Worm (Caenorhabditis elegans) whole organism, young adult: ENCODE measurements around the gene srsx-11.

Source experiments
- F33H1.4 ChIP-seq: fragments of 200-800 bp; sonication (Bioruptor generic); IDR thresholded peaks from 2 replicates; pipeline ENCODE4 v1.3.6; 2022; ENCODE audit warnings: missing genetic modification reagents, missing genetic modification characterization, missing compliant biosample characterization
- F37B4.10 ChIP-seq: fragments of 200-800 bp; sonication (Bioruptor generic); IDR thresholded peaks from 2 replicates; pipeline ENCODE4 v1.3.6; 2022; ENCODE audit warnings: missing genetic modification characterization, missing compliant biosample characterization
- Y56A3A.18 ChIP-seq: fragments of 200-800 bp; sonication (Bioruptor generic); IDR thresholded peaks from 2 replicates; pipeline ENCODE4 v1.3.6; 2022; ENCODE audit warnings: missing genetic modification reagents, missing genetic modification characterization, missing compliant biosample characterization
- ama-1 ChIP-seq, 3 experiments: fragments of 150-350 bp in 1 of 3; sonication (generic microtip) in 2 of 3; optimal IDR thresholded peaks; 2 replicates each; lab custom pipeline; 2014 to 2018; ENCODE audit warnings: missing biosample characterization in 2 of 3, missing genetic modification characterization in 2 of 3, missing genetic modification reagents in 2 of 3
- ceh-40 ChIP-seq: fragments of 200-800 bp; sonication (Bioruptor generic); IDR thresholded peaks from 2 replicates; pipeline ENCODE4 v1.3.6; 2022; ENCODE audit warnings: missing genetic modification characterization, missing compliant biosample characterization
- dox-1 ChIP-seq: fragments of 200-800 bp; sonication (Bioruptor generic); IDR thresholded peaks from 2 replicates; pipeline ENCODE4 v1.3.6; 2022; ENCODE audit warnings: missing genetic modification reagents, missing genetic modification characterization, missing compliant biosample characterization
- dpff-1 ChIP-seq: sonication (generic microtip); optimal IDR thresholded peaks from 2 replicates; lab custom pipeline; 2017; ENCODE audit warnings: mild to moderate bottlenecking, missing genetic modification characterization, missing compliant biosample characterization
- nhr-120 ChIP-seq: fragments of 200-800 bp; sonication (Bioruptor generic); IDR thresholded peaks from 2 replicates; pipeline ENCODE4 v1.3.6; 2022; ENCODE audit warnings: missing genetic modification characterization, missing compliant biosample characterization
- pha-4 ChIP-seq: fragments of 150-350 bp; sonication (generic microtip); optimal IDR thresholded peaks from 2 replicates; lab custom pipeline; 2014; ENCODE audit warnings: missing biosample characterization, missing genetic modification reagents, missing genetic modification characterization
- tbx-9 ChIP-seq: sonication (generic microtip); optimal IDR thresholded peaks from 2 replicates; lab custom pipeline; 2016; ENCODE audit warnings: borderline replicate concordance, missing genetic modification characterization, inconsistent platforms, missing compliant biosample characterization
- ztf-22 ChIP-seq: fragments of 200-800 bp; sonication (Bioruptor generic); optimal IDR thresholded peaks from 2 replicates; lab custom pipeline; 2018; ENCODE audit warnings: mild to moderate bottlenecking, missing genetic modification characterization, moderate library complexity, missing compliant biosample characterization
- ztf-3 ChIP-seq: fragments of 200-800 bp; sonication (Bioruptor generic); optimal IDR thresholded peaks from 2 replicates; lab custom pipeline; 2018; ENCODE audit warnings: mild to moderate bottlenecking, missing genetic modification characterization, missing compliant biosample characterization

- TF ChIP-seq tbx-9, result no peak
- TF ChIP-seq dox-1, result no peak
- no peak for TF ChIP-seq nhr-120
- no peak for TF ChIP-seq ceh-40
- no peak for TF ChIP-seq ztf-3 (GFP tag; lab: Kevin White, UChicago)
- TF ChIP-seq ama-1 (optimal IDR thresholded peaks at IDR 0.05; lab: Kevin White, UChicago), result no peak
- no peak for TF ChIP-seq ama-1 (GFP tag; optimal IDR thresholded peaks at IDR 0.05; lab: Kevin White, UChicago)
- TF ChIP-seq F37B4.10 (GFP tag; lab: Robert Waterston, UW), result no peak
- TF ChIP-seq ztf-22 (GFP tag; lab: Kevin White, UChicago), result no peak
- TF ChIP-seq dpff-1 (tag; lab: Kevin White, UChicago), result no peak
- no peak for TF ChIP-seq Y56A3A.18 (GFP tag; lab: Robert Waterston, UW)
- no peak for TF ChIP-seq pha-4 (tag; lab: Kevin White, UChicago)
- no peak for TF ChIP-seq F33H1.4 (GFP tag; lab: Robert Waterston, UW)
These were observed 4.1 kb upstream of the srsx-11 start, which contains the start of gene srsx-13 for ce11 chrV:4983091-4983490.
